Worm (Caenorhabditis elegans) whole organism, midembryonic: ENCODE measurements around the gene F40A3.2.

Experiments used
- T22C8.4 ChIP-seq: fragments of 200-800 bp; sonication (Bioruptor generic); IDR thresholded peaks from 2 replicates; pipeline ENCODE4 v1.3.6; 2022; ENCODE audit warnings: missing genetic modification characterization, missing compliant biosample characterization
- cog-1 ChIP-seq: sonication (generic microtip); optimal IDR thresholded peaks from 2 replicates; lab custom pipeline; 2016; ENCODE audit warnings: missing genetic modification characterization, missing compliant biosample characterization
- flt-1 ChIP-seq: fragments of 200-800 bp; sonication (Bioruptor generic); IDR thresholded peaks from 2 replicates; pipeline ENCODE4 v1.3.6; 2022; ENCODE audit warnings: missing genetic modification characterization, missing compliant biosample characterization
- klf-2 ChIP-seq: fragments of 200-800 bp; sonication (Bioruptor generic); conservative IDR thresholded peaks from 2 replicates; pipeline ENCODE4 v1.3.6; 2022; ENCODE audit warnings: missing genetic modification reagents, missing genetic modification characterization, missing compliant biosample characterization
- med-1 ChIP-seq: sonication (generic microtip); optimal IDR thresholded peaks from 2 replicates; lab custom pipeline; 2017; ENCODE audit warnings: missing genetic modification characterization, mild to moderate bottlenecking, missing compliant biosample characterization, antibody characterized with exemption, missing genetic modification reagents; ENCODE audit not compliant: insufficient read depth
- ref-1 ChIP-seq: fragments of 200-800 bp; sonication (Bioruptor generic); conservative IDR thresholded peaks from 2 replicates; pipeline ENCODE4 v1.3.6; 2022; ENCODE audit warnings: missing genetic modification reagents, missing genetic modification characterization, missing compliant biosample characterization
- tab-1 ChIP-seq: fragments of 200-800 bp; sonication (Bioruptor generic); IDR thresholded peaks from 2 replicates; pipeline ENCODE4 v1.3.6; 2022; ENCODE audit warnings: missing genetic modification characterization, missing compliant biosample characterization
- ztf-23 ChIP-seq: fragments of 200-800 bp; sonication (Bioruptor generic); IDR thresholded peaks from 2 replicates; pipeline ENCODE4 v1.3.6; 2022; ENCODE audit warnings: missing genetic modification reagents, missing genetic modification characterization, missing compliant biosample characterization
- ztf-29 ChIP-seq: fragments of 200-800 bp; sonication (Bioruptor generic); IDR thresholded peaks from 2 replicates; pipeline ENCODE4 v1.3.6; 2022; ENCODE audit warnings: missing genetic modification reagents, missing genetic modification characterization, missing compliant biosample characterization

DNA sequence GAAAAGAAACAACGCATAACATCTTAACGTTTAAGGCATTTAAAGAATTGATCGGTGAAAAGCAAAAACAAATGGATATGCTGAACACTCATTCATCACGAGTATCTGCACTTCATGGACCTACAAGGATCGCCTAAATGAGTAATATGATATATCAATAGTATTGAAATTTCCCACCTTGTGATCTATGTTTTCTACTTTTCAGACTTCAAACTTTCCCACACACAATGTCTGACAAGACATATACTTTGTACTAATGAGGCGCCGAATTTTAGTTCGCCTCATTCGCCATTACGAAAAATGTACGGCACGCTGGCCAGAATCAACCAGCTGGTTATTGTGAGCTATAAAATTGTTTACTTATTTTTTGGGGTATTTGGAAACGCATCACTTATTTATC lies 48.1 kb downstream of the F40A3.2 start, which contains the start of gene srsx-6:
- TF ChIP-seq flt-1 (no peak), med-1 (GFP tag; lab: Kevin White, UChicago) (no peak), ref-1 (no peak), cog-1 (tag; lab: Kevin White, UChicago) (no peak), tab-1 (no peak), ztf-23 (GFP tag; lab: Robert Waterston, UW) (no peak), T22C8.4 (GFP tag; lab: Robert Waterston, UW) (no peak), ztf-29 (GFP tag; lab: Robert Waterston, UW) (no peak), klf-2 (GFP tag; lab: Robert Waterston, UW) (no peak)
